Comparison of ENCODE assay signal across 2 worm cellular contexts in genomic region chrX:11474605-11475385, ce11.
TF ChIP-seq lines count a peak whose summit lies in the region.

No protein-coding gene starts in this region.

TF ChIP-seq in whole organism, L1 larva, 84 proteins besides CTCF, POLR2A, EP300 and RAD21 (continued from another document):
- TF ChIP-seq snu-23 (GFP tag; optimal IDR thresholded peaks at IDR 0.05; lab: Kevin White, UChicago), result peak; percentile 18
- TF ChIP-seq nhr-47 (tag; optimal IDR thresholded peaks at IDR 0.05; lab: Kevin White, UChicago), result no peak
- TF ChIP-seq nhr-84 (tag; optimal IDR thresholded peaks at IDR 0.05; lab: Kevin White, UChicago), result no peak
- no peak for TF ChIP-seq unc-62 (GFP tag; optimal IDR thresholded peaks at IDR 0.05; lab: Kevin White, UChicago)
- no peak for TF ChIP-seq nhr-237 (tag; optimal IDR thresholded peaks at IDR 0.05; lab: Kevin White, UChicago)
- peak; percentile 3 for TF ChIP-seq swsn-7 (tag; optimal IDR thresholded peaks at IDR 0.05; lab: Kevin White, UChicago)
- TF ChIP-seq Y116A8C.19 (tag; optimal IDR thresholded peaks at IDR 0.05; lab: Kevin White, UChicago; ENCODE audit: borderline replicate concordance), result no peak
- TF ChIP-seq jun-1 (tag; optimal IDR thresholded peaks at IDR 0.05; lab: Kevin White, UChicago), result no peak
- TF ChIP-seq pqm-1 (tag; optimal IDR thresholded peaks at IDR 0.05; lab: Kevin White, UChicago), result no peak
- no peak for TF ChIP-seq irx-1 (tag; optimal IDR thresholded peaks at IDR 0.05; lab: Kevin White, UChicago)
- TF ChIP-seq ztf-11 (tag; optimal IDR thresholded peaks at IDR 0.05; lab: Kevin White, UChicago), result no peak
- TF ChIP-seq lin-15B (tag; optimal IDR thresholded peaks at IDR 0.05; lab: Kevin White, UChicago), result no peak
- TF ChIP-seq tbx-2 (tag; optimal IDR thresholded peaks at IDR 0.05; lab: Kevin White, UChicago), result no peak
- TF ChIP-seq nhr-19 (GFP tag; conservative IDR thresholded peaks at IDR 0.05; lab: Robert Waterston, UW), result peak; percentile 34; the same call in 1 of the 2 replicates
- TF ChIP-seq lin-14 (GFP tag; optimal IDR thresholded peaks at IDR 0.05; lab: Kevin White, UChicago), result peak; percentile 79
- no peak for TF ChIP-seq C16A3.4 (tag; optimal IDR thresholded peaks at IDR 0.05; lab: Kevin White, UChicago)
- TF ChIP-seq aha-1 (tag; optimal IDR thresholded peaks at IDR 0.05; lab: Kevin White, UChicago), result no peak
- no peak for TF ChIP-seq unc-86 (tag; optimal IDR thresholded peaks at IDR 0.05; lab: Kevin White, UChicago)
- TF ChIP-seq nhr-76 (tag; optimal IDR thresholded peaks at IDR 0.05; lab: Kevin White, UChicago), result no peak
- no peak for TF ChIP-seq ceh-90 (tag; optimal IDR thresholded peaks at IDR 0.05; lab: Kevin White, UChicago)
- peak in 1 of 3 experiments; percentile 9 for TF ChIP-seq ceh-82 (tag; optimal IDR thresholded peaks at IDR 0.05; lab: Kevin White, UChicago)
- TF ChIP-seq nhr-11 (tag; optimal IDR thresholded peaks at IDR 0.05; lab: Kevin White, UChicago), result no peak
- no peak for TF ChIP-seq tlp-1 (tag; optimal IDR thresholded peaks at IDR 0.05; lab: Kevin White, UChicago)
- no peak for TF ChIP-seq ztf-4 (tag; optimal IDR thresholded peaks at IDR 0.05; lab: Kevin White, UChicago)
- TF ChIP-seq hlh-4 (tag; optimal IDR thresholded peaks at IDR 0.05; lab: Kevin White, UChicago), result no peak
- TF ChIP-seq lin-13 (GFP tag; optimal IDR thresholded peaks at IDR 0.05; lab: Kevin White, UChicago), result no peak
- TF ChIP-seq snpc-4 (tag; optimal IDR thresholded peaks at IDR 0.05; lab: Kevin White, UChicago), result no peak
- TF ChIP-seq dpl-1 (GFP tag; optimal IDR thresholded peaks at IDR 0.05; lab: Kevin White, UChicago), result no peak
- TF ChIP-seq ceh-88 (GFP tag; IDR thresholded peaks at IDR 0.05; lab: Robert Waterston, UW), result no peak
- TF ChIP-seq fkh-4 (tag; optimal IDR thresholded peaks at IDR 0.05; lab: Kevin White, UChicago; ENCODE audit: borderline replicate concordance), result no peak
- no peak for TF ChIP-seq ceh-8 (GFP tag; optimal IDR thresholded peaks at IDR 0.05; lab: Kevin White, UChicago)
- TF ChIP-seq nhr-90 (tag; optimal IDR thresholded peaks at IDR 0.05; lab: Kevin White, UChicago; ENCODE audit: poor library complexity), result no peak
- no peak for TF ChIP-seq dsc-1 (tag; optimal IDR thresholded peaks at IDR 0.05; lab: Kevin White, UChicago)
- TF ChIP-seq lir-3 (tag; optimal IDR thresholded peaks at IDR 0.05; lab: Kevin White, UChicago; ENCODE audit: poor library complexity), result no peak
- no peak for TF ChIP-seq C34B4.2 (tag; optimal IDR thresholded peaks at IDR 0.05; lab: Kevin White, UChicago)
- TF ChIP-seq fos-1 (tag; optimal IDR thresholded peaks at IDR 0.05; lab: Kevin White, UChicago), result no peak
- TF ChIP-seq ama-1 (optimal IDR thresholded peaks at IDR 0.05; lab: Kevin White, UChicago), result no peak
- no peak for TF ChIP-seq elt-3 (tag; optimal IDR thresholded peaks at IDR 0.05; lab: Kevin White, UChicago)
- no peak for TF ChIP-seq efl-3 (GFP tag; optimal IDR thresholded peaks at IDR 0.05; lab: Kevin White, UChicago)
- no peak for TF ChIP-seq nhr-12 (tag; optimal IDR thresholded peaks at IDR 0.05; lab: Kevin White, UChicago)
- no peak for TF ChIP-seq nhr-77 (tag; optimal IDR thresholded peaks at IDR 0.05; lab: Kevin White, UChicago)
- TF ChIP-seq lin-35 (GFP tag; optimal IDR thresholded peaks at IDR 0.05; lab: Kevin White, UChicago), result no peak
- no peak for TF ChIP-seq egl-13 (tag; optimal IDR thresholded peaks at IDR 0.05; lab: Kevin White, UChicago)
- no peak for TF ChIP-seq unc-98 (GFP tag; IDR thresholded peaks at IDR 0.05; lab: Robert Waterston, UW)
- no peak for TF ChIP-seq isw-1 (GFP tag; IDR thresholded peaks at IDR 0.05; lab: Robert Waterston, UW)
- TF ChIP-seq blmp-1 (tag; optimal IDR thresholded peaks at IDR 0.05; lab: Kevin White, UChicago), result no peak
- TF ChIP-seq vab-15 (tag; optimal IDR thresholded peaks at IDR 0.05; lab: Kevin White, UChicago), result no peak
- TF ChIP-seq skn-1 (tag; optimal IDR thresholded peaks at IDR 0.05; lab: Kevin White, UChicago), result no peak
- no peak for TF ChIP-seq zag-1 (tag; optimal IDR thresholded peaks at IDR 0.05; lab: Kevin White, UChicago)
- TF ChIP-seq grh-1 (GFP tag; IDR thresholded peaks at IDR 0.05; lab: Robert Waterston, UW), result no peak
- TF ChIP-seq fkh-8 (tag; optimal IDR thresholded peaks at IDR 0.05; lab: Kevin White, UChicago), result no peak
- peak in 1 of 2 experiments; percentile 44 for TF ChIP-seq mdl-1 (tag; optimal IDR thresholded peaks at IDR 0.05; lab: Kevin White, UChicago)
- TF ChIP-seq nhr-20 (tag; optimal IDR thresholded peaks at IDR 0.05; lab: Kevin White, UChicago), result peak; percentile 39
- no peak for TF ChIP-seq efl-1 (optimal IDR thresholded peaks at IDR 0.05; lab: Kevin White, UChicago)
- TF ChIP-seq efl-1 (GFP tag; optimal IDR thresholded peaks at IDR 0.05 in 1 of 2; lab: Kevin White, UChicago), result peak in 1 of 2 experiments; percentile 37
- TF ChIP-seq xbp-1 (tag; optimal IDR thresholded peaks at IDR 0.05; lab: Kevin White, UChicago), result no peak
- TF ChIP-seq F16B12.6 (tag; optimal IDR thresholded peaks at IDR 0.05; lab: Kevin White, UChicago), result no peak
- no peak for TF ChIP-seq hlh-17 (GFP tag; optimal IDR thresholded peaks at IDR 0.05; lab: Kevin White, UChicago; ENCODE audit: borderline replicate concordance)
- no peak for TF ChIP-seq nhr-85 (tag; lab: Kevin White, UChicago)
- no peak for TF ChIP-seq ceh-63 (GFP tag; optimal IDR thresholded peaks at IDR 0.05; lab: Kevin White, UChicago)
- TF ChIP-seq mep-1 (tag; optimal IDR thresholded peaks at IDR 0.05; lab: Kevin White, UChicago), result peak; percentile 0
- no peak for TF ChIP-seq mef-2 (tag; optimal IDR thresholded peaks at IDR 0.05; lab: Kevin White, UChicago)
- no peak for TF ChIP-seq lin-39 (tag; optimal IDR thresholded peaks at IDR 0.05; lab: Kevin White, UChicago)
- no peak for TF ChIP-seq pax-3 (tag; optimal IDR thresholded peaks at IDR 0.05; lab: Kevin White, UChicago)
- TF ChIP-seq egl-27 (tag; optimal IDR thresholded peaks at IDR 0.05; lab: Kevin White, UChicago), result no peak
- no peak for TF ChIP-seq unc-30 (tag; optimal IDR thresholded peaks at IDR 0.05; lab: Kevin White, UChicago)
- TF ChIP-seq ces-1 (GFP tag; optimal IDR thresholded peaks at IDR 0.05; lab: Kevin White, UChicago), result no peak
TF ChIP-seq in whole organism, L1 larva: peak in this region for 14.

TF ChIP-seq in whole organism, L3 larva, 47 proteins besides CTCF, POLR2A, EP300 and RAD21 (continued from another document):
- TF ChIP-seq lin-39 (tag; optimal IDR thresholded peaks at IDR 0.05; lab: Kevin White, UChicago), result no peak
- TF ChIP-seq fkh-10 (GFP tag; optimal IDR thresholded peaks at IDR 0.05; lab: Kevin White, UChicago), result peak; percentile 65
- peak; percentile 41 for TF ChIP-seq egl-5 (tag; optimal IDR thresholded peaks at IDR 0.05; lab: Kevin White, UChicago)
